Worm (Caenorhabditis elegans) whole organism, L3 larva: ENCODE data around the gene npr-20.

Source experiments
- ama-1 ChIP-seq: fragments of 150-350 bp; optimal IDR thresholded peaks from 2 replicates; lab custom pipeline; 2018
- elt-3 ChIP-seq, 3 experiments: fragments of 150-350 bp in 1 of 3; sonication (generic microtip) in 2 of 3; optimal IDR thresholded peaks; 2 replicates in 2 of 3; 4 replicates in 1 of 3; lab custom pipeline; 2014 to 2017; ENCODE audit warnings: missing biosample characterization in 3 of 3, missing genetic modification characterization in 3 of 3
- fos-1 ChIP-seq: fragments of 150-350 bp; optimal IDR thresholded peaks from 2 replicates; lab custom pipeline; 2014; ENCODE audit warnings: missing biosample characterization, missing genetic modification characterization
- mdl-1 ChIP-seq: fragments of 150-350 bp; optimal IDR thresholded peaks from 2 replicates; lab custom pipeline; 2014; ENCODE audit warnings: missing biosample characterization, missing genetic modification characterization
- sea-2 ChIP-seq: fragments of 150-350 bp; sonication (generic microtip); optimal IDR thresholded peaks from 4 replicates; lab custom pipeline; 2014; ENCODE audit warnings: missing biosample characterization, missing genetic modification reagents, missing genetic modification characterization
- zag-1 ChIP-seq: fragments of 150-350 bp; optimal IDR thresholded peaks from 2 replicates; lab custom pipeline; 2014; ENCODE audit warnings: missing biosample characterization, missing genetic modification characterization
- ztf-11 ChIP-seq: fragments of 150-350 bp; optimal IDR thresholded peaks from 2 replicates; lab custom pipeline; 2014; ENCODE audit warnings: missing biosample characterization, missing genetic modification characterization

DNA sequence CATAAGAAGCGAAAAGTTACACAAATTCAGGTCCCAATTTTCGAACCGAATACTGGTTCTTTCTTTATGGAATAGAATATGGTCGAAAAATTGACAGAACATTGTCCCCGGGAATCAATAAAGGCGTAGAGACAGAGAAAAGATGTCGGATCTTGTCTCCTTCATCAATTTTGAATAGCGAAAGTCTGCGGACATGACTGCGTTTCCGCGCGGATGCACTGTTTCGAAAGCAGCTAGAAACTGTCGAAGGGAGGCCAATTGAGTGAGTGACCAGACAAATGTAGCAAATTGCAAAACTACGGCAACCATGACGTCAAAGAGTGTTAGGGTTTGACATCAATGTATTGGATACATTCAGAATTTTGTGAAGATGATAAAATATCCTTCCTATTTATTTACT lies 8.5 kb downstream of the npr-20 start:
- no peak for TF ChIP-seq sea-2 (GFP tag; lab: Kevin White, UChicago)
- TF ChIP-seq ztf-11 (tag; lab: Kevin White, UChicago): no peak
- no peak for TF ChIP-seq fos-1 (tag; lab: Kevin White, UChicago)
- no peak for TF ChIP-seq elt-3 (tag; optimal IDR thresholded peaks at IDR 0.05; lab: Kevin White, UChicago)
- no peak for TF ChIP-seq ama-1 (lab: Kevin White, UChicago)
- no peak for TF ChIP-seq mdl-1 (tag; lab: Kevin White, UChicago)
- TF ChIP-seq zag-1 (tag; lab: Kevin White, UChicago): no peak
